Fruit fly (Drosophila melanogaster): ENCODE results near the gene Acsf2.

DNA sequence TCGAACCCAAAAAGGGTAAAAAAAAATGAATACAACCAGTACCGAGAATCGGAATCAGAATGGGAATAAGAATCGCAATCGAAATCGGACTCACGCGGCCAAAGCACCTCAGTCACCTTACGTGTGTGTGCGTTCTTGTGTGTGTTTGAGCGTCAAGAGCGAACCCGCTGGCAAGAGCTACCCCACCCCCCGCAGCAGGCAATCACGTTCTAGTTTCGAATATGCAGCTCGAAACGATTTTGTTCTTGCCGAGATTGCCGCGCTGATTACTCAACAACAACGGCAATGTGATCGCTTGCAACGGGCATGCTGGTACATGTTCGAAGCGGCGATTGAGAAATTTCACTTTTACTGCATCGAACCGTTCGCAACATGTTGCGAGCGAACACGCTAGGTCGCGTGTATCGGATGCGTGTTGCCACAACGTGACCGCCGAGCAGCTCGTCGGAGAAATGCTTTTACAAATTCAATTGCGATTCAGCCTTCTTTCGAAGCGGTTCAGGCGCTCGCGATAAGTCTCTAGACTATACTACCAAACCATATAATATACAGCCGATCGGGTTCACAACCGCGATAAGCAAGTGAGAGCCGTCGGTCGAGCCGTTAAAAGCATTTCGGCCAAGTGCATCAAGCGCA lies 36.7 kb downstream of the Acsf2 start:
- TF ChIP-seq cwo (GFP tag; optimal IDR thresholded peaks at IDR 0.05) (peak; percentile 79), row (GFP tag; IDR thresholded peaks at IDR 0.05) (no peak), ewg (GFP tag; optimal IDR thresholded peaks at IDR 0.05) (no peak), Bdp1 (GFP tag; optimal IDR thresholded peaks at IDR 0.05) (no peak), CG2875 (GFP tag; optimal IDR thresholded peaks at IDR 0.05) (peak; percentile 1), Camta (GFP tag; optimal IDR thresholded peaks at IDR 0.05) (no peak), prd (optimal IDR thresholded peaks at IDR 0.05) (no peak), prd (GFP tag; IDR thresholded peaks at IDR 0.05) (no peak), pan (optimal IDR thresholded peaks at IDR 0.05) (no peak), pan (GFP tag; optimal IDR thresholded peaks at IDR 0.05 in 1 of 2, IDR thresholded peaks at IDR 0.05 in 1 of 2) (no peak), CG17802 (tag; optimal IDR thresholded peaks at IDR 0.05) (no peak)

Measured in whole organism, embryonic.